Fruit fly (Drosophila melanogaster) whole organism, pupa: ENCODE data around the gene rost.

Source experiments
- CG10348 ChIP-seq: fragments of 200-800 bp; sonication (Bioruptor generic); IDR thresholded peaks from 2 replicates; pipeline ENCODE4 v1.3.6; 2022; ENCODE audit warnings: missing biosample characterization, missing genetic modification characterization
- CG12605 ChIP-seq: fragments of 200-800 bp; sonication (Bioruptor generic); IDR thresholded peaks from 2 replicates; pipeline ENCODE4 v1.3.6; 2022; ENCODE audit warnings: missing biosample characterization, missing genetic modification characterization
- CG13204 ChIP-seq: fragments of 200-800 bp; sonication (Bioruptor generic); optimal IDR thresholded peaks from 2 replicates; lab custom pipeline; 2018; ENCODE audit warnings: missing biosample characterization, mild to moderate bottlenecking, missing genetic modification characterization, moderate library complexity
- CG14655 ChIP-seq: fragments of 200-800 bp; sonication (Bioruptor generic); optimal IDR thresholded peaks from 3 replicates; lab custom pipeline; 2017; ENCODE audit warnings: mild to moderate bottlenecking, missing biosample characterization, missing genetic modification reagents, missing genetic modification characterization
- CG15710 ChIP-seq: fragments of 200-800 bp; sonication (Bioruptor generic); optimal IDR thresholded peaks from 2 replicates; lab custom pipeline; 2018; ENCODE audit warnings: missing biosample characterization, mild to moderate bottlenecking, missing genetic modification characterization, moderate library complexity
- CG17806 ChIP-seq: fragments of 200-800 bp; sonication (Bioruptor generic); optimal IDR thresholded peaks from 2 replicates; lab custom pipeline; 2018; ENCODE audit warnings: missing biosample characterization, mild to moderate bottlenecking, missing genetic modification characterization, moderate library complexity
- CG32121 ChIP-seq: fragments of 200-800 bp; sonication (Bioruptor generic); IDR thresholded peaks from 2 replicates; pipeline ENCODE4 v1.3.6; 2022; ENCODE audit warnings: missing biosample characterization, missing genetic modification characterization
- CG34367 ChIP-seq: fragments of 200-800 bp; sonication (Bioruptor generic); optimal IDR thresholded peaks from 2 replicates; lab custom pipeline; 2018; ENCODE audit warnings: missing biosample characterization, mild to moderate bottlenecking, missing genetic modification characterization
- CG4496 ChIP-seq: fragments of 200-800 bp; sonication (Bioruptor generic); IDR thresholded peaks from 3 replicates; pipeline ENCODE4 v1.3.6; 2022; ENCODE audit warnings: missing biosample characterization, missing genetic modification characterization
- CG8159 ChIP-seq: fragments of 200-800 bp; sonication (Bioruptor generic); optimal IDR thresholded peaks from 3 replicates; lab custom pipeline; 2018; ENCODE audit warnings: missing biosample characterization, mild to moderate bottlenecking, missing genetic modification characterization, moderate library complexity
- CG8301 ChIP-seq: fragments of 200-800 bp; sonication (Bioruptor generic); optimal IDR thresholded peaks from 2 replicates; lab custom pipeline; 2018; ENCODE audit warnings: missing biosample characterization, mild to moderate bottlenecking, missing genetic modification characterization
- CG9948 ChIP-seq: fragments of 200-800 bp; sonication (Bioruptor generic); optimal IDR thresholded peaks from 2 replicates; lab custom pipeline; 2018; ENCODE audit warnings: missing biosample characterization, mild to moderate bottlenecking, missing genetic modification characterization, moderate library complexity
- D1 ChIP-seq: fragments of 200-800 bp; sonication (Bioruptor generic); optimal IDR thresholded peaks from 2 replicates; lab custom pipeline; 2018; ENCODE audit warnings: missing biosample characterization, mild to moderate bottlenecking, missing genetic modification characterization, moderate library complexity
- EcR ChIP-seq: fragments of 200-800 bp; sonication (Bioruptor generic); optimal IDR thresholded peaks from 3 replicates; lab custom pipeline; 2019; ENCODE audit warnings: missing biosample characterization, missing genetic modification characterization, mild to moderate bottlenecking, moderate library complexity, missing genetic modification reagents
- Ets98B ChIP-seq: fragments of 200-800 bp; sonication (Bioruptor generic); IDR thresholded peaks from 2 replicates; pipeline ENCODE4 v1.3.6; 2022; ENCODE audit warnings: missing biosample characterization, missing genetic modification characterization
- Pif1A ChIP-seq: fragments of 200-800 bp; sonication (Bioruptor generic); optimal IDR thresholded peaks from 3 replicates; lab custom pipeline; 2016; ENCODE audit warnings: missing biosample characterization, missing genetic modification characterization
- Pif1B ChIP-seq: fragments of 200-800 bp; sonication (Bioruptor generic); optimal IDR thresholded peaks from 3 replicates; lab custom pipeline; 2016; ENCODE audit warnings: missing biosample characterization, missing genetic modification characterization
- Snoo ChIP-seq: fragments of 200-800 bp; sonication (Bioruptor generic); optimal IDR thresholded peaks from 3 replicates; lab custom pipeline; 2017; ENCODE audit warnings: missing biosample characterization, mild to moderate bottlenecking, missing genetic modification characterization, inconsistent platforms
- fd96Ca ChIP-seq: fragments of 200-800 bp; sonication (Bioruptor generic); IDR thresholded peaks from 3 replicates; pipeline ENCODE4 v1.3.6; 2022; ENCODE audit warnings: missing biosample characterization, missing genetic modification characterization
- gl ChIP-seq: fragments of 200-800 bp; sonication (Bioruptor generic); optimal IDR thresholded peaks from 2 replicates; lab custom pipeline; 2018; ENCODE audit warnings: missing biosample characterization, mild to moderate bottlenecking, missing genetic modification characterization
- rn ChIP-seq: fragments of 200-800 bp; sonication (Bioruptor generic); IDR thresholded peaks from 2 replicates; pipeline ENCODE4 v1.3.6; 2022; ENCODE audit warnings: missing biosample characterization, missing genetic modification characterization

rost gene

dm6 chr2L:9010267-9010666 is 20.9 kb upstream of the rost start, which contains the start of gene CG9568:
Gene CG9568, plus strand, starts transcription at chr2L:9010583.
- TF ChIP-seq CG12605 (GFP tag; lab: Robert Waterston, UW) (no peak), CG8301 (tag; lab: Kevin White, UChicago) (no peak), Snoo (tag; lab: Kevin White, UChicago) (no peak), D1 (tag; lab: Kevin White, UChicago) (no peak), CG13204 (GFP tag; lab: Kevin White, UChicago) (no peak)

DNA sequence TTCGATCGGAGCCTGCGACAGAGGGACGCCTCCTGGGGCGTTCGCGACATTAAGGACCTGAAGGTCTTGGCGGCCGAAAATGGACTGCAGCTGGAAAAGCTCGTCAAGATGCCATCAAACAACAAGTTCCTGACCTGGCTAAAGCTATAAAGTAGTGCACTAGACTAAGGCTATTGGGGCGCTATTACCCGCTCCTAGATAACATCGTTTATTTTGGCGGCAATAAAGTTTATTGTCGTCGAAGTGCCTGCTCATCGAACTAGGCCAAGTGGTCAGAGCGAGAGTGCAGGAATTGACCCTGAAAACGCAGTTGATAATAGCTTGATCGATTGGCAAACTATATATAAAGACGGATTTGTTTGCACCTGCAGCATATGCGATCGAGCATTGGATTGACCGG is 8.9 kb upstream of the rost start, which contains the start of gene Try29F:
TSS of gene Try29F (plus strand) at position 301 of the 400 bp plus-strand sequence.
- TF ChIP-seq D1 (tag; lab: Kevin White, UChicago) (no peak), CG13204 (GFP tag; lab: Kevin White, UChicago) (no peak), gl (no peak), EcR (GFP tag; lab: Kevin White, UChicago) (no peak), CG32121 (GFP tag; lab: Robert Waterston, UW) (no peak), CG17806 (no peak), Pif1B (GFP tag; lab: Kevin White, UChicago) (no peak), CG12605 (GFP tag; lab: Robert Waterston, UW) (no peak), CG34367 (tag; lab: Kevin White, UChicago) (no peak), CG14655 (GFP tag; lab: Kevin White, UChicago) (no peak), CG15710 (tag; lab: Kevin White, UChicago) (no peak), Ets98B (GFP tag; lab: Robert Waterston, UW) (no peak), rn (GFP tag; lab: Robert Waterston, UW) (no peak), Pif1A (GFP tag; lab: Kevin White, UChicago) (no peak)

DNA sequence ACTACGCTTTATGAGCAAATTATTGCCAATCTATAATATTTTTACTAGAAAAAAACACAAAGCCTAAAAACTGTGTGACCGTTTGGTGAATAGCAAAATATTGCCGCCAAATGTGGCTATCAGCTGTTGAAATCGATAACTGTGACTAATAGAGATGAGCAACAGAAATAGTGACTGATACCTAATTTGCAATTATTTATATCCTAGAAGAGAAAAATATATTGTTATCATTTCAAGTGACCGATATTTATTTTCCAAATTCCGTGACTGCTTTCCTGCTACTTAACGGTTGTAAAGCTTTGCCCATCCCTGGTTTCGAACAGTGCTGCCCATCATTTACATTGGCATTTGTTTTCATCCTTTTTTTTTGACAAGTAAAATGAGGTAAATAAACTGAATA is 7.9 kb upstream of the rost start, which contains the start of the genes alien and CG18661:
TSS of gene alien (minus strand) at position 95 of the 400 bp plus-strand sequence.
TSS of gene CG18661 (plus strand) at position 321 of the 400 bp plus-strand sequence.
- no peak for TF ChIP-seq Pif1B (GFP tag; lab: Kevin White, UChicago)
- peak; percentile 96 for TF ChIP-seq Snoo (tag; lab: Kevin White, UChicago)
- peak; percentile 50 for TF ChIP-seq CG17806
- TF ChIP-seq CG8301 (tag; lab: Kevin White, UChicago) = peak; percentile 60
- peak; percentile 74 for TF ChIP-seq CG12605 (GFP tag; lab: Robert Waterston, UW)
- TF ChIP-seq CG8159 (tag; lab: Kevin White, UChicago) = peak; percentile 73
- TF ChIP-seq fd96Ca (GFP tag; lab: Robert Waterston, UW) = peak; percentile 95
- peak; percentile 31 for TF ChIP-seq gl
- no peak for TF ChIP-seq D1 (tag; lab: Kevin White, UChicago)
- TF ChIP-seq CG10348 (GFP tag; lab: Robert Waterston, UW) = peak; percentile 92
- TF ChIP-seq CG4496 (GFP tag; lab: Robert Waterston, UW) = peak; percentile 94
- TF ChIP-seq CG14655 (GFP tag; lab: Kevin White, UChicago) = peak; percentile 77
- TF ChIP-seq CG13204 (GFP tag; lab: Kevin White, UChicago) = no peak
- TF ChIP-seq EcR (GFP tag; lab: Kevin White, UChicago) = no peak
- peak; percentile 88 for TF ChIP-seq CG32121 (GFP tag; lab: Robert Waterston, UW)
- TF ChIP-seq Ets98B (GFP tag; lab: Robert Waterston, UW) = peak; percentile 93
- TF ChIP-seq rn (GFP tag; lab: Robert Waterston, UW) = peak; percentile 92
- TF ChIP-seq Pif1A (GFP tag; lab: Kevin White, UChicago) = peak; percentile 95
- peak; percentile 71 for TF ChIP-seq CG15710 (tag; lab: Kevin White, UChicago)
- TF ChIP-seq CG9948 (tag; lab: Kevin White, UChicago) = peak; percentile 53
- TF ChIP-seq CG34367 (tag; lab: Kevin White, UChicago) = peak; percentile 50

DNA sequence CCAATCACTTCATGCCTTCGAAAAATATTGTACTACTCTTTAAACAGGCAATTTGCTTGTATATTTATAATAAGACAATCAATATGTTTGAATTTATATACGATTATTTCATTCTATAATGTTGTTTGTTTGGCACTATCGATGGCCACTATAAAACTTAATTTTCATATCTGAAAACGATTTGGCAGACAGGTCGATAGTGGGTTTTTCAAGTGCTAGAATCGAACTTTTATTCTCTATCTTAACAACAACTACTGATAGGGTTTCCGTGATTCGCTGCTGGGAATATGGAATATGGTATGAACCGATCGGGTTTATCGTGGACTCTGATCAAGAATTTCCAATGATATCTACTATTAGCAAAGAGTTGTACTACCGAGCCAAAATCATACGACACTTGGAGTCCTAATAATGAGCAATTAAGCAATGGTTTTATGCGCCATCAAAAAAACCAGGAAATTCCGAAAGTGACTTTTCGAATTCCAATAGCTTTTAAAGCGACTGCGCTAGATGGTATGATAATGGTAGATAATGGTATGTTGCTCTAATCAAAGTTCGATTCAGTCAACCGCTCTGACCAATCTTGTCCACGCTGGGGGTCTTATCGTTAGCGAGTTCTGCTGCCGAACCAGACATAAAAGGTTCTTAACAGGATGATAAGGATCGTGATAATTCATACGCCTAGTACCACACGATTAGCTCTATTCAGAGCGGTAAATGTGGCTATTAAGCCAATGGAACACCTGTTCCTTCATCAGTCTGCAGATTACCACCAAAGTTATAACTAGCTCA is 4.5 kb upstream of the rost start, which contains the start of gene CG17906:
TSS of gene CG17906 (plus strand) at position 742 of the 792 bp plus-strand sequence.
- no peak for TF ChIP-seq CG10348 (GFP tag; lab: Robert Waterston, UW)
- TF ChIP-seq Pif1B (GFP tag; lab: Kevin White, UChicago) = no peak

dm6 chr2L:8991583-8991982 is 2.2 kb upstream of the rost start, which contains the start of gene CG9555:
Gene CG9555, plus strand, starts transcription at chr2L:8991735.
- TF ChIP-seq CG15710 (tag; lab: Kevin White, UChicago) (no peak), CG12605 (GFP tag; lab: Robert Waterston, UW) (no peak), CG17806 (no peak), D1 (tag; lab: Kevin White, UChicago) (no peak), CG32121 (GFP tag; lab: Robert Waterston, UW) (no peak), CG14655 (GFP tag; lab: Kevin White, UChicago) (no peak), CG9948 (tag; lab: Kevin White, UChicago) (no peak), gl (no peak), rn (GFP tag; lab: Robert Waterston, UW) (no peak), CG8159 (tag; lab: Kevin White, UChicago) (no peak), Snoo (tag; lab: Kevin White, UChicago) (no peak), EcR (GFP tag; lab: Kevin White, UChicago) (no peak)
